Fruit fly (Drosophila melanogaster) whole organism, embryonic: Measurements from ENCODE around the gene Rgl.

Experiments used
- Adf1 ChIP-seq: fragments of 200-800 bp; sonication (Bioruptor generic); IDR thresholded peaks from 2 replicates; pipeline ENCODE4 v1.3.6; 2022; ENCODE audit warnings: missing biosample characterization, missing genetic modification characterization
- Atf6 ChIP-seq: fragments of 200-800 bp; sonication (Bioruptor generic); IDR thresholded peaks from 2 replicates; pipeline ENCODE4 v1.3.6; 2022; ENCODE audit warnings: missing biosample characterization, missing genetic modification characterization
- Blimp-1 ChIP-seq: fragments of 200-800 bp; sonication (Bioruptor generic); optimal IDR thresholded peaks from 3 replicates; lab custom pipeline; 2018; ENCODE audit warnings: missing biosample characterization, missing genetic modification characterization, mild to moderate bottlenecking, moderate library complexity, missing genetic modification reagents
- CG1024 ChIP-seq: fragments of 200-800 bp; sonication (Bioruptor generic); IDR thresholded peaks from 2 replicates; pipeline ENCODE4 v1.3.6; 2022; ENCODE audit warnings: missing biosample characterization, missing genetic modification characterization
- CG10274 ChIP-seq: fragments of 200-800 bp; sonication (Bioruptor generic); optimal IDR thresholded peaks from 3 replicates; lab custom pipeline; 2017; ENCODE audit warnings: missing biosample characterization, mild to moderate bottlenecking, missing genetic modification characterization
- CG10366 ChIP-seq: fragments of 200-800 bp; sonication (Bioruptor generic); IDR thresholded peaks from 2 replicates; pipeline ENCODE4 v1.3.6; 2022; ENCODE audit warnings: missing biosample characterization, missing genetic modification characterization
- CG10543 ChIP-seq: fragments of 200-800 bp; sonication (Bioruptor generic); optimal IDR thresholded peaks from 3 replicates; lab custom pipeline; 2017; ENCODE audit warnings: missing biosample characterization, mild to moderate bottlenecking, missing genetic modification characterization, moderate library complexity
- CG11247 ChIP-seq: fragments of 200-800 bp; sonication (Bioruptor generic); IDR thresholded peaks from 2 replicates; pipeline ENCODE4 v1.3.6; 2022; ENCODE audit warnings: missing biosample characterization, missing genetic modification characterization
- CG13296 ChIP-seq: fragments of 200-800 bp; sonication (Bioruptor generic); optimal IDR thresholded peaks from 3 replicates; lab custom pipeline; 2018; ENCODE audit warnings: missing biosample characterization, mild to moderate bottlenecking, missing genetic modification characterization
- CG13775 ChIP-seq: fragments of 200-800 bp; sonication (Bioruptor generic); optimal IDR thresholded peaks from 3 replicates; lab custom pipeline; 2017; ENCODE audit warnings: missing biosample characterization, mild to moderate bottlenecking, missing genetic modification characterization
- CG16813 ChIP-seq: fragments of 200-800 bp; sonication (Bioruptor generic); IDR thresholded peaks from 3 replicates; pipeline ENCODE4 v1.3.6; 2022; ENCODE audit warnings: missing biosample characterization, missing genetic modification characterization; ENCODE audit not compliant: partially characterized antibody
- CG17186 ChIP-seq: fragments of 200-800 bp; sonication (Bioruptor generic); optimal IDR thresholded peaks from 3 replicates; lab custom pipeline; 2017; ENCODE audit warnings: missing biosample characterization, missing genetic modification reagents, missing genetic modification characterization
- CG18599 ChIP-seq: fragments of 200-800 bp; sonication (Bioruptor generic); optimal IDR thresholded peaks from 3 replicates; lab custom pipeline; 2017; ENCODE audit warnings: missing biosample characterization, missing genetic modification characterization, mild to moderate bottlenecking, moderate library complexity, missing genetic modification reagents
- CG2199 ChIP-seq: fragments of 200-800 bp; sonication (Bioruptor generic); IDR thresholded peaks from 3 replicates; pipeline ENCODE4 v1.3.6; 2022; ENCODE audit warnings: missing biosample characterization, missing genetic modification characterization
- CG2202 ChIP-seq: fragments of 200-800 bp; sonication (Bioruptor generic); optimal IDR thresholded peaks from 2 replicates; lab custom pipeline; 2018; ENCODE audit warnings: missing biosample characterization, mild to moderate bottlenecking, missing genetic modification characterization
- CG2712 ChIP-seq: fragments of 200-800 bp; optimal IDR thresholded peaks from 3 replicates; lab custom pipeline; 2019; ENCODE audit warnings: missing biosample characterization, mild to moderate bottlenecking, missing genetic modification characterization, moderate library complexity
- CG30403 ChIP-seq: fragments of 200-800 bp; sonication (Bioruptor generic); optimal IDR thresholded peaks from 3 replicates; lab custom pipeline; 2016; ENCODE audit warnings: missing biosample characterization, missing genetic modification characterization
- CG31441 ChIP-seq: fragments of 200-800 bp; sonication (Bioruptor generic); IDR thresholded peaks from 2 replicates; pipeline ENCODE4 v1.3.6; 2022; ENCODE audit warnings: missing biosample characterization, missing genetic modification characterization
- CG32532 ChIP-seq: fragments of 200-800 bp; sonication (Bioruptor generic); IDR thresholded peaks from 2 replicates; pipeline ENCODE4 v1.3.6; 2022; ENCODE audit warnings: missing biosample characterization, missing genetic modification characterization
- CG3847 ChIP-seq: fragments of 200-800 bp; sonication (Bioruptor generic); IDR thresholded peaks from 2 replicates; pipeline ENCODE4 v1.3.6; 2022; ENCODE audit warnings: missing biosample characterization, missing genetic modification characterization
- CG4328 ChIP-seq: fragments of 200-800 bp; sonication (Bioruptor generic); optimal IDR thresholded peaks from 3 replicates; lab custom pipeline; 2017; ENCODE audit warnings: missing biosample characterization, missing genetic modification reagents, missing genetic modification characterization
- CG4424 ChIP-seq: fragments of 200-800 bp; sonication (Bioruptor generic); optimal IDR thresholded peaks from 3 replicates; lab custom pipeline; 2016; ENCODE audit warnings: missing biosample characterization, missing genetic modification characterization
- CG4617 ChIP-seq: fragments of 200-800 bp; sonication (Bioruptor generic); optimal IDR thresholded peaks from 3 replicates; lab custom pipeline; 2016; ENCODE audit warnings: missing biosample characterization, missing genetic modification characterization, borderline replicate concordance
- CG6854 ChIP-seq: fragments of 200-800 bp; sonication (Bioruptor generic); optimal IDR thresholded peaks from 3 replicates; lab custom pipeline; 2017; ENCODE audit warnings: missing biosample characterization, mild to moderate bottlenecking, missing genetic modification characterization
- CG7271 ChIP-seq: fragments of 200-800 bp; sonication (Bioruptor generic); optimal IDR thresholded peaks from 2 replicates; lab custom pipeline; 2018; ENCODE audit warnings: missing biosample characterization, mild to moderate bottlenecking, missing genetic modification characterization, moderate library complexity
- Chrac-16 ChIP-seq: fragments of 200-800 bp; sonication (Bioruptor generic); optimal IDR thresholded peaks from 3 replicates; lab custom pipeline; 2016; ENCODE audit warnings: missing biosample characterization, missing genetic modification characterization
- Dfd ChIP-seq, 2 experiments: fragments of >200 bp; optimal IDR thresholded peaks; 2 replicates each; lab custom pipeline; 2017; ENCODE audit warnings: missing biosample characterization in 2 of 2, missing genetic modification characterization in 2 of 2
- Dip2 ChIP-seq: fragments of 200-800 bp; sonication (Bioruptor generic); IDR thresholded peaks from 2 replicates; pipeline ENCODE4 v1.3.6; 2022; ENCODE audit warnings: missing biosample characterization, missing genetic modification characterization
- ERR ChIP-seq: fragments of 200-800 bp; sonication (Bioruptor generic); optimal IDR thresholded peaks from 2 replicates; lab custom pipeline; 2016; ENCODE audit warnings: missing biosample characterization, missing genetic modification characterization
- HLH4C ChIP-seq: fragments of 200-800 bp; sonication (Bioruptor generic); IDR thresholded peaks from 3 replicates; pipeline ENCODE4 v1.3.6; 2022; ENCODE audit warnings: missing biosample characterization, missing genetic modification characterization; ENCODE audit not compliant: partially characterized antibody
- HLHmδ ChIP-seq: fragments of 200-800 bp; sonication (Bioruptor generic); optimal IDR thresholded peaks from 2 replicates; lab custom pipeline; 2018; ENCODE audit warnings: missing biosample characterization, mild to moderate bottlenecking, missing genetic modification characterization, moderate library complexity
- Lhr ChIP-seq: fragments of 200-800 bp; sonication (Bioruptor generic); optimal IDR thresholded peaks from 3 replicates; lab custom pipeline; 2017; ENCODE audit warnings: mild to moderate bottlenecking, missing biosample characterization, missing genetic modification reagents, missing genetic modification characterization
- Meics ChIP-seq: fragments of 200-800 bp; sonication (Bioruptor generic); optimal IDR thresholded peaks from 2 replicates; lab custom pipeline; 2017; ENCODE audit warnings: missing biosample characterization, mild to moderate bottlenecking, missing genetic modification characterization
- NfI ChIP-seq: fragments of 200-800 bp; sonication (Bioruptor generic); optimal IDR thresholded peaks from 3 replicates; lab custom pipeline; 2018; ENCODE audit warnings: missing biosample characterization, mild to moderate bottlenecking, missing genetic modification characterization, moderate library complexity
- Oaz ChIP-seq: fragments of 200-800 bp; sonication (Bioruptor generic); IDR thresholded peaks from 2 replicates; pipeline ENCODE4 v1.3.6; 2022; ENCODE audit warnings: missing biosample characterization, missing genetic modification characterization
- PHDP ChIP-seq: fragments of 200-800 bp; sonication (Bioruptor generic); optimal IDR thresholded peaks from 3 replicates; lab custom pipeline; 2018; ENCODE audit warnings: missing biosample characterization, mild to moderate bottlenecking, missing genetic modification characterization, moderate library complexity
- Pdp1 ChIP-seq, 2 experiments: fragments of 200-800 bp; sonication (Bioruptor generic); optimal IDR thresholded peaks; 3 replicates each; lab custom pipeline; 2016; ENCODE audit warnings: missing biosample characterization in 2 of 2, missing genetic modification characterization in 2 of 2, mild to moderate bottlenecking in 1 of 2, moderate library complexity in 1 of 2
- Ravus ChIP-seq: fragments of 200-800 bp; sonication (Bioruptor generic); IDR thresholded peaks from 2 replicates; pipeline ENCODE4 v1.3.6; 2022; ENCODE audit warnings: missing biosample characterization, missing genetic modification characterization
- aop ChIP-seq: fragments of 200-800 bp; sonication (Bioruptor generic); IDR thresholded peaks from 2 replicates; pipeline ENCODE4 v1.3.6; 2022; ENCODE audit warnings: missing biosample characterization, missing genetic modification characterization
- ap ChIP-seq: fragments of 200-800 bp; sonication (Bioruptor generic); IDR thresholded peaks from 2 replicates; pipeline ENCODE4 v1.3.6; 2022; ENCODE audit warnings: missing biosample characterization, missing genetic modification characterization
- bab2 ChIP-seq: fragments of 200-800 bp; sonication (Bioruptor generic); optimal IDR thresholded peaks from 2 replicates; lab custom pipeline; 2016; ENCODE audit warnings: missing biosample characterization, missing genetic modification characterization
- crc ChIP-seq: fragments of 200-800 bp; sonication (Bioruptor generic); optimal IDR thresholded peaks from 2 replicates; lab custom pipeline; 2016; ENCODE audit warnings: missing biosample characterization, missing genetic modification characterization
- gsb-n ChIP-seq: fragments of 200-800 bp; sonication (Bioruptor generic); optimal IDR thresholded peaks from 3 replicates; lab custom pipeline; 2018; ENCODE audit warnings: missing biosample characterization, mild to moderate bottlenecking, missing genetic modification characterization
- h ChIP-seq: fragments of >200 bp; optimal IDR thresholded peaks from 2 replicates; lab custom pipeline; 2017
- kni ChIP-seq: fragments of 200-800 bp; sonication (Bioruptor generic); optimal IDR thresholded peaks from 3 replicates; lab custom pipeline; 2017; ENCODE audit warnings: mild to moderate bottlenecking, missing biosample characterization, missing genetic modification reagents, missing genetic modification characterization
- nerfin-2 ChIP-seq: fragments of 200-800 bp; sonication (Bioruptor generic); IDR thresholded peaks from 2 replicates; pipeline ENCODE4 v1.3.6; 2022; ENCODE audit warnings: missing biosample characterization, missing genetic modification characterization; ENCODE audit not compliant: partially characterized antibody
- repo ChIP-seq: fragments of 200-800 bp; sonication (Bioruptor generic); optimal IDR thresholded peaks from 2 replicates; lab custom pipeline; 2016; ENCODE audit warnings: missing biosample characterization, missing genetic modification characterization
- scrt ChIP-seq: fragments of 200-800 bp; sonication (Bioruptor generic); optimal IDR thresholded peaks from 2 replicates; lab custom pipeline; 2018; ENCODE audit warnings: missing biosample characterization, mild to moderate bottlenecking, missing genetic modification characterization, moderate library complexity

The Rgl gene

DNA sequence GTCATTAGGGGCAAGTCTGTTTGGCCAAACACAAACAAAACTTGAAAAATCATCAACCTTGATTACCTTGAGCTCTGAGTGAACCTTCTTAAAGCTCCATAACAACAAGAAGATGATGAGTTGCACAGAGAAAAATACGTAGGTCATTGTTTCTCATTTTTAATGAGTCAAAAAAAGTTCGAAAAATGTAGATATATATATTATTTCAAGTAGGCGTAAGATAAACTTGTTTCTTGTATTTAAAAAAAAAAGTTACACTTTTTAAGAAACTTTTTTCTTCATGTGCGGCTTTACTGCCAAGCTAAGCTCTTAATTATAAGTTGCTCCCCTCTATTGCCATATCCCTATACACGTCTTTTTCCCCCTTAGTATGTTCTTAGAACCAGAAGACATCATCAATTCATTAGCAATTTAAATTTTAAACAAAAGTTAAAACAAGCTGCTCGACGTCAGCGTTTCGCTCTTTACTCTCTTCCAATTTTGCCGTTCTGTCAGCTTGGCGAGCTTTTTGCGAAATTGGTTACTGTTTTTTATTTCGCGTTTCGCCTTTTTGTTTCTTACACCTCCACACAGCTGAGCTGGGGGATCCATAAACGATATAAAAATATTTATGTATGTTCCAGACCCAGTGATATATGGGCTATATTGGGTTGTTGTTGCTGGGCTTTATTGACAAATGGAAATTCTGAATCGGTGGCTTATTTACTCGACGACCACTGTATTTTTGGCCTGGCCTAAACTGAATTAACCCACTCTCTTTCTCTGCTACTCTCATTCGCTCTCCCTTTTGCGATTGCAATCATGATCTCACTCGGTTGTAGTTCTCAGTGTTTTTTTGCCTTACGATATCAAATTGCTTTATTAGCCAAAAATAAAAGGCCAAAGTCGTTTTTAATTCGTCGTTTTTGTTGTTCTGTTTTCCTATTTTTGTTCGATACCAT, 1.5 kb downstream of the Rgl start (continued):
- no peak for TF ChIP-seq CG7271 (tag; lab: Kevin White, UChicago)
- TF ChIP-seq Meics (GFP tag; lab: Kevin White, UChicago) = peak; percentile 70
- TF ChIP-seq CG6854 (GFP tag; lab: Kevin White, UChicago) = no peak
- TF ChIP-seq CG17186 (GFP tag; lab: Kevin White, UChicago) = no peak
- TF ChIP-seq CG31441 (GFP tag; lab: Robert Waterston, UW) = peak; percentile 62; the same call in 1 of the 2 replicates
- no peak for TF ChIP-seq h (lab: Kevin White, UChicago)
- TF ChIP-seq HLHmδ (GFP tag; lab: Kevin White, UChicago) = no peak
- TF ChIP-seq CG32532 (GFP tag; lab: Robert Waterston, UW) = peak; percentile 93
- TF ChIP-seq CG4328 = no peak
- peak; percentile 72 for TF ChIP-seq CG30403 (GFP tag; lab: Kevin White, UChicago)
- TF ChIP-seq HLH4C (GFP tag; lab: Robert Waterston, UW) = no peak
- TF ChIP-seq CG11247 (GFP tag; lab: Robert Waterston, UW) = peak; percentile 77
- TF ChIP-seq gsb-n (tag; lab: Kevin White, UChicago) = peak; percentile 38
- TF ChIP-seq CG3847 (GFP tag; lab: Robert Waterston, UW) = peak; percentile 62
- no peak for TF ChIP-seq Lhr (GFP tag; lab: Kevin White, UChicago)
- peak; percentile 45; the same call in 1 of the 2 replicates for TF ChIP-seq ap
- peak; percentile 14 for TF ChIP-seq Chrac-16
- TF ChIP-seq CG4424 (GFP tag; lab: Kevin White, UChicago) = peak; percentile 38
- TF ChIP-seq CG13775 = peak; percentile 39
- TF ChIP-seq NfI (GFP tag; lab: Kevin White, UChicago) = peak; percentile 29
- TF ChIP-seq CG4617 (GFP tag; lab: Kevin White, UChicago) = no peak
- no peak for TF ChIP-seq aop
- no peak for TF ChIP-seq Dip2
- TF ChIP-seq CG10274 (GFP tag; lab: Kevin White, UChicago) = peak; percentile 7
- no peak for TF ChIP-seq repo (GFP tag; lab: Kevin White, UChicago)
- TF ChIP-seq PHDP (tag; lab: Kevin White, UChicago) = peak; percentile 56
- peak; percentile 74 for TF ChIP-seq Blimp-1 (GFP tag; lab: Kevin White, UChicago)
- no peak for TF ChIP-seq CG10543 (GFP tag; lab: Kevin White, UChicago)
- TF ChIP-seq CG2202 (tag; lab: Kevin White, UChicago) = peak; percentile 14
- no peak for TF ChIP-seq CG1024 (GFP tag; lab: Robert Waterston, UW)
- peak; percentile 26; the same call in 1 of the 2 replicates for TF ChIP-seq Ravus (GFP tag; lab: Robert Waterston, UW)
- TF ChIP-seq CG16813 = no peak
- no peak for TF ChIP-seq bab2 (GFP tag; lab: Kevin White, UChicago)
- TF ChIP-seq CG2199 = no peak
- TF ChIP-seq crc (GFP tag; lab: Kevin White, UChicago) = no peak
- 0 out of 2 replicates have a peak, but pooled peaks have one; percentile 8 for TF ChIP-seq Oaz (GFP tag; lab: Robert Waterston, UW)
- peak; percentile 70 for TF ChIP-seq CG2712
- TF ChIP-seq scrt (GFP tag; lab: Kevin White, UChicago) = peak; percentile 59
- TF ChIP-seq CG10366 (GFP tag; lab: Robert Waterston, UW) = peak; percentile 38; the same call in 1 of the 2 replicates
- TF ChIP-seq Atf6 (GFP tag; lab: Robert Waterston, UW) = peak; percentile 83
- peak; percentile 38 for TF ChIP-seq Pdp1 (GFP tag; optimal IDR thresholded peaks at IDR 0.05; lab: Kevin White, UChicago)
- no peak for TF ChIP-seq Dfd (GFP tag; optimal IDR thresholded peaks at IDR 0.05; lab: Kevin White, UChicago)
- no peak for TF ChIP-seq nerfin-2
- peak; percentile 47; the same call in 1 of the 2 replicates for TF ChIP-seq Adf1 (GFP tag; lab: Robert Waterston, UW)
- TF ChIP-seq CG13296 (GFP tag; lab: Kevin White, UChicago) = no peak
- no peak for TF ChIP-seq ERR
- TF ChIP-seq CG18599 (GFP tag; lab: Kevin White, UChicago) = peak; percentile 79
- TF ChIP-seq kni (GFP tag; lab: Kevin White, UChicago) = no peak
